Worm (Caenorhabditis elegans) whole organism, mixed stage, embryonic: Measurements from ENCODE around the gene ceh-83.

Source experiments
- bed-3 ChIP-seq: fragments of 200-800 bp; sonication (Bioruptor generic); optimal IDR thresholded peaks from 3 replicates; lab custom pipeline; 2018; ENCODE audit warnings: mild to moderate bottlenecking, missing genetic modification characterization, moderate library complexity, missing compliant biosample characterization
- pha-4 ChIP-seq: fragments of 150-350 bp; optimal IDR thresholded peaks from 2 replicates; lab custom pipeline; 2018; ENCODE audit warnings: missing biosample characterization, missing genetic modification reagents, missing genetic modification characterization
- unc-120 ChIP-seq: sonication (generic microtip); optimal IDR thresholded peaks from 2 replicates; lab custom pipeline; 2017; ENCODE audit warnings: missing genetic modification characterization, missing compliant biosample characterization; ENCODE audit not compliant: poor library complexity, severe bottlenecking
- unc-62 ChIP-seq: fragments of 150-350 bp; optimal IDR thresholded peaks from 2 replicates; lab custom pipeline; 2014; ENCODE audit warnings: missing biosample characterization, missing genetic modification reagents, missing genetic modification characterization

DNA sequence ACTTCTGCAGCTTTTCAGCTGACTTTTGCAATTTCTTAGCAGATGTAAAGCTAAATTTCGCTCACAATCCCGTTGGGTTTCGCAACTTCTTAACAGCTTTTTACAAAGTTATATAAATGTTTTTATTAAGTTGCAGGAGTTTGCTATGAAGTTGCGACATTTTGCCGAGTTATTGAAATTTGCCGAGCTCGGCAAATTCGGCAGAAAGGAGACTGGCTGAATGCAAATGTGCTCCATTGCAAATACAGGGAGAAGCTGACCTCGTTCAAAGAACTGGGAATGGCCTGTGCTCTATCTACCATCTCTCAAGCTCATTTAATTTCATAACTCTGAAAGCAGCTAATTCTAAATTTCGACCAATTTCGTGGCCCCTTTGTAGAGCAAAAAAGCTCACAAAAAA is 48.5 kb upstream of the ceh-83 start, which contains the start of gene C08F1.11:
- no peak for TF ChIP-seq unc-120 (tag; lab: Kevin White, UChicago)
- TF ChIP-seq bed-3 (GFP tag; lab: Kevin White, UChicago): no peak
- no peak for TF ChIP-seq unc-62 (GFP tag; lab: Kevin White, UChicago)
- no peak for TF ChIP-seq pha-4 (tag; lab: Kevin White, UChicago)
